Worm (Caenorhabditis elegans): ENCODE results near the gene F59B10.6.

The F59B10.6 gene

DNA sequence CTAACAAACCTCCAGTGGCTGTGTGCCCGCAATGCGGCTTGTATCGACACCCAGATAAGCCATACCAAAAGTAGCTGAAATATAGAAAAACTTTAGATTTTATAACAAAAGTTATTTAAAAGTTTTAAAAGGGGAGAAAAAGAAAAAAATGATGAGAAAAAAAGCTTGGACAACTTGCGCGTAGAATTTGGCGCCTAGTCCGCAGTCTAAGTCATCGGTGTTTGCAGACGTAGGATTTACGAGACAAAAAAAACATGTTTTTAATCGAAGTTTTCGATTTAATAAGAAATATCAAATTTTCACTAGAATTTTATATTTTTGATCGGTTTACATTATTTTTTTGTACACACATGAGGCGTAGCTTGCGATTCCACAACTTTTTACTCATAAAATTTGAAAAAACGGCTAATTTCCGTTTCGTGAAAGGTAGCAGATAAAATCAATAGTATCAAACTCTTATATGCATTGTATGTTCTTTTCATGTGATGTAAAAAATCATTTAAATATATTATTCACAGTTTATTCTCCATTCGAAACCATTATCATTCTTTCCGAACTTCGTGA, 17.7 kb upstream of the F59B10.6 start, which contains the start of gene pro-1 (continued):
- TF ChIP-seq ceh-58 (GFP tag; IDR thresholded peaks at IDR 0.05) (peak; percentile 37; the same call in 1 of the 2 replicates), Y95B8A.8 (GFP tag; IDR thresholded peaks at IDR 0.05) (peak; percentile 85), ets-4 (GFP tag; optimal IDR thresholded peaks at IDR 0.05) (no peak), F23B12.7 (tag; optimal IDR thresholded peaks at IDR 0.05; ENCODE audit: insufficient read depth) (no peak), pha-4 (tag; optimal IDR thresholded peaks at IDR 0.05) (peak; percentile 67), ekl-4 (GFP tag; IDR thresholded peaks at IDR 0.05) (peak; percentile 90), lin-26 (GFP tag; IDR thresholded peaks at IDR 0.05) (no peak; the same call in none of the 2 replicates), hsf-1 (GFP tag; IDR thresholded peaks at IDR 0.05) (peak; percentile 48), ceh-40 (GFP tag; IDR thresholded peaks at IDR 0.05) (peak; percentile 80), snpc-4 (GFP tag; optimal IDR thresholded peaks at IDR 0.05) (no peak), snpc-4 (tag; optimal IDR thresholded peaks at IDR 0.05) (peak in 2 of 4 experiments; percentile 58 to 67), F52B5.7 (tag; optimal IDR thresholded peaks at IDR 0.05) (peak; percentile 86), zfh-2 (GFP tag; conservative IDR thresholded peaks at IDR 0.05) (no peak), F10E7.11 (tag; optimal IDR thresholded peaks at IDR 0.05) (peak; percentile 76), bed-1 (GFP tag; IDR thresholded peaks at IDR 0.05) (no peak), egl-18 (GFP tag; IDR thresholded peaks at IDR 0.05) (no peak), hrde-1 (tag; optimal IDR thresholded peaks at IDR 0.05; ENCODE audit: borderline replicate concordance) (no peak), B0261.1 (tag; optimal IDR thresholded peaks at IDR 0.05) (peak; percentile 18), T26A5.8 (tag; optimal IDR thresholded peaks at IDR 0.05) (peak; percentile 50), nhr-27 (tag; optimal IDR thresholded peaks at IDR 0.05) (peak; percentile 12), T07F8.4 (tag; optimal IDR thresholded peaks at IDR 0.05) (no peak), madf-8 (GFP tag; conservative IDR thresholded peaks at IDR 0.05) (0 out of 2 replicates have a peak, but pooled peaks have one; percentile 5), ztf-26 (tag; optimal IDR thresholded peaks at IDR 0.05) (peak; percentile 89), him-1 (tag; optimal IDR thresholded peaks at IDR 0.05) (no peak), hlh-12 (tag; optimal IDR thresholded peaks at IDR 0.05) (no peak), nhr-179 (tag; optimal IDR thresholded peaks at IDR 0.05) (no peak), efl-1 (GFP tag; optimal IDR thresholded peaks at IDR 0.05) (no peak), Y67H2A.10 (GFP tag; conservative IDR thresholded peaks at IDR 0.05) (peak; percentile 82), unc-130 (GFP tag; optimal IDR thresholded peaks at IDR 0.05) (no peak), sdz-38 (tag; optimal IDR thresholded peaks at IDR 0.05) (no peak), F39B2.1 (GFP tag; IDR thresholded peaks at IDR 0.05) (peak; percentile 74; the same call in 1 of the 2 replicates), fkh-3 (tag; optimal IDR thresholded peaks at IDR 0.05) (peak; percentile 17), ceh-79 (tag; optimal IDR thresholded peaks at IDR 0.05) (peak; percentile 74), ztf-22 (GFP tag; optimal IDR thresholded peaks at IDR 0.05) (peak; percentile 47), tbx-9 (tag; optimal IDR thresholded peaks at IDR 0.05; ENCODE audit: borderline replicate concordance) (peak; percentile 5), attf-5 (GFP tag; optimal IDR thresholded peaks at IDR 0.05) (peak; percentile 91), F57C9.4 (tag; optimal IDR thresholded peaks at IDR 0.05) (peak; percentile 36), F22D6.2 (tag; optimal IDR thresholded peaks at IDR 0.05) (peak; percentile 15)

DNA sequence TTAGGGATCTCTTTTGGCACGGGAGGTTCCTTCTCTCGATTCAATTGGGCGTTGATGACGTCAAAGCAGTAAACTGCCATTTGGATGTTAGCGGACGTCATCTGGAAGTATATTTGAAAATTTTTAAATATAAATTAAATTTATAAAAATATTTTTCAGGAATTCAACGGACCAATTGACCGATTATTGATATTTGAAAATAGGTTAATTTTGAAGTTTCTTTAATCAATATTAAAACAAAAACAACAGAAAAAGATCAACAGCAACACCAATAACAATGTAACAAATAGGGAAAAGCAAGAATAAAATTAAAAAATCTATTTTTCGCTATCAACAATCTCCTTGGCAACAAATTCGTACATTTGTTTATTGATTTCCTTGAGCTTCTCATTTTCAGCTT, 15.0 kb upstream of the F59B10.6 start, which contains the start of gene R166.3:
TSS of gene R166.3 (minus strand) at position 101 of the 400 bp plus-strand sequence.
- TF ChIP-seq F39B2.1 (GFP tag; IDR thresholded peaks at IDR 0.05): no peak
- TF ChIP-seq ekl-4 (GFP tag; IDR thresholded peaks at IDR 0.05): no peak
- no peak for TF ChIP-seq hmg-20 (GFP tag; IDR thresholded peaks at IDR 0.05)
- TF ChIP-seq hrde-1 (tag; optimal IDR thresholded peaks at IDR 0.05; ENCODE audit: borderline replicate concordance): peak; percentile 5

All from whole organism, young adult.